Fruit fly (Drosophila melanogaster) whole organism, embryonic: ENCODE measurements around the gene D.
A peak's percentile ranks its signal among the peaks of the same experiment; 100 is the strongest.

Source experiments
- Atf-2 ChIP-seq: fragments of 200-800 bp; sonication (Bioruptor generic); optimal IDR thresholded peaks from 2 replicates; lab custom pipeline; 2016; ENCODE audit warnings: missing biosample characterization, missing genetic modification characterization
- CG10209 ChIP-seq: fragments of 200-800 bp; sonication (Bioruptor generic); optimal IDR thresholded peaks from 3 replicates; lab custom pipeline; 2017; ENCODE audit warnings: missing biosample characterization, mild to moderate bottlenecking, missing genetic modification characterization, missing genetic modification reagents
- CG10462 ChIP-seq: fragments of 200-800 bp; sonication (Bioruptor generic); optimal IDR thresholded peaks from 2 replicates; lab custom pipeline; 2016; ENCODE audit warnings: missing biosample characterization, missing genetic modification characterization
- CG10565 ChIP-seq: fragments of 200-800 bp; sonication (Bioruptor generic); optimal IDR thresholded peaks from 3 replicates; lab custom pipeline; 2016; ENCODE audit warnings: missing biosample characterization, mild to moderate bottlenecking, missing genetic modification characterization
- CG11247 ChIP-seq: fragments of 200-800 bp; sonication (Bioruptor generic); IDR thresholded peaks from 2 replicates; pipeline ENCODE4 v1.3.6; 2022; ENCODE audit warnings: missing biosample characterization, missing genetic modification characterization
- CG13775 ChIP-seq: fragments of 200-800 bp; sonication (Bioruptor generic); optimal IDR thresholded peaks from 3 replicates; lab custom pipeline; 2017; ENCODE audit warnings: missing biosample characterization, mild to moderate bottlenecking, missing genetic modification characterization
- CG14441 ChIP-seq: fragments of 200-800 bp; sonication (Bioruptor generic); IDR thresholded peaks from 2 replicates; pipeline ENCODE4 v1.3.6; 2022; ENCODE audit warnings: missing biosample characterization, missing genetic modification characterization
- CG15696 ChIP-seq: fragments of 200-800 bp; sonication (Bioruptor generic); optimal IDR thresholded peaks from 2 replicates; lab custom pipeline; 2019; ENCODE audit warnings: missing biosample characterization, mild to moderate bottlenecking, missing genetic modification characterization, moderate library complexity
- CG1603 ChIP-seq: fragments of 200-800 bp; sonication (Bioruptor generic); optimal IDR thresholded peaks from 2 replicates; lab custom pipeline; 2019; ENCODE audit warnings: missing biosample characterization, mild to moderate bottlenecking, missing genetic modification characterization, moderate library complexity
- CG17328 ChIP-seq: fragments of 200-800 bp; sonication (Bioruptor generic); IDR thresholded peaks from 2 replicates; pipeline ENCODE4 v1.3.6; 2022; ENCODE audit warnings: missing biosample characterization, missing genetic modification characterization
- CG1792 ChIP-seq: fragments of 200-800 bp; sonication (Bioruptor generic); optimal IDR thresholded peaks from 2 replicates; lab custom pipeline; 2016; ENCODE audit warnings: missing biosample characterization, missing genetic modification characterization
- CG3407 ChIP-seq: fragments of 200-800 bp; sonication (Bioruptor generic); optimal IDR thresholded peaks from 2 replicates; lab custom pipeline; 2018; ENCODE audit warnings: missing biosample characterization, mild to moderate bottlenecking, missing genetic modification characterization
- CG42726 ChIP-seq: fragments of 200-800 bp; sonication (Bioruptor generic); IDR thresholded peaks from 2 replicates; pipeline ENCODE4 v1.3.6; 2022; ENCODE audit warnings: missing biosample characterization, missing genetic modification characterization; ENCODE audit not compliant: partially characterized antibody
- CG4360 ChIP-seq: fragments of 200-800 bp; sonication (Bioruptor generic); IDR thresholded peaks from 2 replicates; pipeline ENCODE4 v1.3.6; 2022; ENCODE audit warnings: missing biosample characterization, missing genetic modification characterization
- CG4424 ChIP-seq: fragments of 200-800 bp; sonication (Bioruptor generic); optimal IDR thresholded peaks from 3 replicates; lab custom pipeline; 2016; ENCODE audit warnings: missing biosample characterization, missing genetic modification characterization
- CG4707 ChIP-seq: fragments of 200-800 bp; sonication (Bioruptor generic); optimal IDR thresholded peaks from 2 replicates; lab custom pipeline; 2018; ENCODE audit warnings: missing biosample characterization, mild to moderate bottlenecking, missing genetic modification characterization, moderate library complexity
- CG5245 ChIP-seq: fragments of 200-800 bp; sonication (Bioruptor generic); optimal IDR thresholded peaks from 3 replicates; lab custom pipeline; 2016; ENCODE audit warnings: missing biosample characterization, missing genetic modification characterization
- CG7745 ChIP-seq: fragments of 200-800 bp; sonication (Bioruptor generic); optimal IDR thresholded peaks from 2 replicates; lab custom pipeline; 2018; ENCODE audit warnings: missing biosample characterization, mild to moderate bottlenecking, missing genetic modification characterization, moderate library complexity
- CG9437 ChIP-seq: fragments of 200-800 bp; sonication (Bioruptor generic); optimal IDR thresholded peaks from 2 replicates; lab custom pipeline; 2018; ENCODE audit warnings: missing biosample characterization, mild to moderate bottlenecking, missing genetic modification characterization
- Dip3 ChIP-seq: fragments of 200-800 bp; sonication (Bioruptor generic); optimal IDR thresholded peaks from 3 replicates; lab custom pipeline; 2016; ENCODE audit warnings: missing biosample characterization, missing genetic modification characterization
- Fer3 ChIP-seq: fragments of 200-800 bp; sonication (Bioruptor generic); optimal IDR thresholded peaks from 2 replicates; lab custom pipeline; 2018; ENCODE audit warnings: missing biosample characterization, mild to moderate bottlenecking, missing genetic modification characterization, moderate library complexity
- HLH3B ChIP-seq: fragments of 200-800 bp; sonication (Bioruptor generic); IDR thresholded peaks from 2 replicates; pipeline ENCODE4 v1.3.6; 2022; ENCODE audit warnings: missing biosample characterization, missing genetic modification characterization
- Hmx ChIP-seq: fragments of 200-800 bp; sonication (Bioruptor generic); optimal IDR thresholded peaks from 2 replicates; lab custom pipeline; 2016; ENCODE audit warnings: missing biosample characterization, missing genetic modification characterization
- Jarid2 ChIP-seq: fragments of 200-800 bp; sonication (Bioruptor generic); optimal IDR thresholded peaks from 3 replicates; lab custom pipeline; 2017; ENCODE audit warnings: mild to moderate bottlenecking, missing biosample characterization, missing genetic modification reagents, missing genetic modification characterization
- Max ChIP-seq: fragments of 200-800 bp; sonication (Bioruptor generic); optimal IDR thresholded peaks from 2 replicates; lab custom pipeline; 2016; ENCODE audit warnings: missing biosample characterization, mild to moderate bottlenecking, missing genetic modification characterization
- Mrtf ChIP-seq: fragments of 200-800 bp; sonication (Bioruptor generic); IDR thresholded peaks from 3 replicates; pipeline ENCODE4 v1.3.6; 2022; ENCODE audit warnings: missing biosample characterization, missing genetic modification characterization
- Nf-YC ChIP-seq: fragments of 200-800 bp; optimal IDR thresholded peaks from 3 replicates; lab custom pipeline; 2019; ENCODE audit warnings: missing biosample characterization, mild to moderate bottlenecking, missing genetic modification characterization, moderate library complexity
- Poxn ChIP-seq: fragments of 200-800 bp; sonication (Bioruptor generic); IDR thresholded peaks from 2 replicates; pipeline ENCODE4 v1.3.6; 2022; ENCODE audit warnings: missing biosample characterization, missing genetic modification characterization
- Rx ChIP-seq: fragments of 200-800 bp; sonication (Bioruptor generic); IDR thresholded peaks from 2 replicates; pipeline ENCODE4 v1.3.6; 2022; ENCODE audit warnings: missing biosample characterization, missing genetic modification characterization
- Xbp1 ChIP-seq: fragments of 200-800 bp; sonication (Bioruptor generic); optimal IDR thresholded peaks from 3 replicates; lab custom pipeline; 2016; ENCODE audit warnings: missing biosample characterization, mild to moderate bottlenecking, missing genetic modification characterization
- ash1 ChIP-seq: fragments of 200-800 bp; sonication (Bioruptor generic); optimal IDR thresholded peaks from 2 replicates; lab custom pipeline; 2018; ENCODE audit warnings: missing biosample characterization, mild to moderate bottlenecking, missing genetic modification characterization
- fd3F ChIP-seq: fragments of 200-800 bp; sonication (Bioruptor generic); optimal IDR thresholded peaks from 2 replicates; lab custom pipeline; 2018; ENCODE audit warnings: missing biosample characterization, mild to moderate bottlenecking, missing genetic modification characterization, moderate library complexity
- gt ChIP-seq: fragments of 200-800 bp; sonication (Bioruptor generic); IDR thresholded peaks from 2 replicates; pipeline ENCODE4 v1.3.6; 2022; ENCODE audit warnings: missing biosample characterization, missing genetic modification characterization
- h ChIP-seq: fragments of >200 bp; optimal IDR thresholded peaks from 2 replicates; lab custom pipeline; 2017
- hbn ChIP-seq: fragments of 200-800 bp; sonication (Bioruptor generic); IDR thresholded peaks from 2 replicates; pipeline ENCODE4 v1.3.6; 2022; ENCODE audit warnings: missing biosample characterization, missing genetic modification characterization; ENCODE audit not compliant: partially characterized antibody
- hth ChIP-seq: fragments of >200 bp; optimal IDR thresholded peaks from 2 replicates; lab custom pipeline; 2017; ENCODE audit warnings: inconsistent platforms
- ind ChIP-seq: fragments of 200-800 bp; sonication (Bioruptor generic); optimal IDR thresholded peaks from 3 replicates; lab custom pipeline; 2016; ENCODE audit warnings: missing biosample characterization, missing genetic modification characterization
- inv ChIP-seq: fragments of 200-800 bp; sonication (Bioruptor generic); IDR thresholded peaks from 2 replicates; pipeline ENCODE4 v1.3.6; 2022; ENCODE audit warnings: missing biosample characterization, missing genetic modification characterization; ENCODE audit not compliant: partially characterized antibody
- jing ChIP-seq: fragments of 200-800 bp; sonication (Bioruptor generic); optimal IDR thresholded peaks from 2 replicates; lab custom pipeline; 2018; ENCODE audit warnings: missing biosample characterization, mild to moderate bottlenecking, missing genetic modification characterization
- jumu ChIP-seq: fragments of 200-800 bp; sonication (Bioruptor generic); optimal IDR thresholded peaks from 3 replicates; lab custom pipeline; 2016; ENCODE audit warnings: missing biosample characterization, missing genetic modification characterization
- mirr ChIP-seq: fragments of 200-800 bp; sonication (Bioruptor generic); optimal IDR thresholded peaks from 3 replicates; lab custom pipeline; 2018; ENCODE audit warnings: missing biosample characterization, mild to moderate bottlenecking, missing genetic modification characterization
- psq ChIP-seq: fragments of 200-800 bp; sonication (Bioruptor generic); optimal IDR thresholded peaks from 2 replicates; lab custom pipeline; 2017; ENCODE audit warnings: missing biosample characterization, missing genetic modification characterization
- pum ChIP-seq: fragments of 200-800 bp; sonication (Bioruptor generic); optimal IDR thresholded peaks from 2 replicates; lab custom pipeline; 2016; ENCODE audit warnings: missing biosample characterization, missing genetic modification characterization
- sc ChIP-seq, 3 experiments: fragments of >200 bp in 2 of 3; fragments of 200-800 bp in 1 of 3; sonication (Bioruptor generic) in 1 of 3; optimal IDR thresholded peaks; 2 replicates in 2 of 3; 3 replicates in 1 of 3; lab custom pipeline; 2017; ENCODE audit warnings: mild to moderate bottlenecking in 1 of 3, missing biosample characterization in 1 of 3, missing genetic modification characterization in 1 of 3, missing genetic modification reagents in 1 of 3
- scrt ChIP-seq: fragments of 200-800 bp; sonication (Bioruptor generic); optimal IDR thresholded peaks from 2 replicates; lab custom pipeline; 2018; ENCODE audit warnings: missing biosample characterization, mild to moderate bottlenecking, missing genetic modification characterization, moderate library complexity
- sens-2 ChIP-seq: fragments of 200-800 bp; sonication (Bioruptor generic); IDR thresholded peaks from 2 replicates; pipeline ENCODE4 v1.3.6; 2022; ENCODE audit warnings: missing biosample characterization, missing genetic modification characterization
- sisA ChIP-seq: fragments of 200-800 bp; sonication (Bioruptor generic); IDR thresholded peaks from 2 replicates; pipeline ENCODE4 v1.3.6; 2022; ENCODE audit warnings: missing biosample characterization, missing genetic modification characterization
- sob ChIP-seq: fragments of 200-800 bp; sonication (Bioruptor generic); IDR thresholded peaks from 2 replicates; pipeline ENCODE4 v1.3.6; 2022; ENCODE audit warnings: missing biosample characterization, missing genetic modification characterization
- ssp ChIP-seq: fragments of 200-800 bp; sonication (Bioruptor generic); IDR thresholded peaks from 2 replicates; pipeline ENCODE4 v1.3.6; 2022; ENCODE audit warnings: missing biosample characterization, missing genetic modification characterization
- tio ChIP-seq: fragments of 200-800 bp; sonication (Bioruptor generic); optimal IDR thresholded peaks from 2 replicates; lab custom pipeline; 2017; ENCODE audit warnings: missing biosample characterization, missing genetic modification characterization, inconsistent platforms
- tna ChIP-seq: fragments of 200-800 bp; sonication (Bioruptor generic); IDR thresholded peaks from 2 replicates; pipeline ENCODE4 v1.3.6; 2022; ENCODE audit warnings: missing biosample characterization, missing genetic modification characterization; ENCODE audit not compliant: partially characterized antibody
- zen ChIP-seq: fragments of 200-800 bp; sonication (Bioruptor generic); optimal IDR thresholded peaks from 3 replicates; lab custom pipeline; 2018; ENCODE audit warnings: missing biosample characterization, mild to moderate bottlenecking, missing genetic modification characterization, moderate library complexity

D gene

DNA sequence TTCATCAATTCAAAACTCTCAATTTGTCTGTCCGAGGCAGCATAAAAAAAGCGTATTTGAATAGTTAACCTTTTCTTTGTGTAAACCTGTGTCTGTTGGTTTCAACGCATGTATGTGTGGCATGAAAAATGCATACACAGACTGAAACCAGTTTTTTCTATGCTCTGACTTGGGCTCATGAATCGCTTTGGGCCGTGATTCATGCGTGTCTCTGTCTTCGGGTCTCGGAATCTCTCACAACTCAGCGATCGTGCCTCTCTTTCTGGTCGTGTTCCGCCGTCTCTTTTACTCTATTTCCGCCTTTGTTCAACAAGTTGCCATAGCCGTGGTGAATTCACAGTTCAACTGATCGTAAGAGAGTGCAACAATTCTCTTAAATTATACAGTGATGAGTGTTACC is 22.5 kb upstream of the D start (continued):
- TF ChIP-seq pum (GFP tag; lab: Kevin White, UChicago), result no peak
- TF ChIP-seq CG42726 (GFP tag; lab: Robert Waterston, UW), result no peak
- no peak for TF ChIP-seq fd3F (GFP tag; lab: Kevin White, UChicago)
- no peak for TF ChIP-seq h
- no peak for TF ChIP-seq Max (GFP tag; lab: Kevin White, UChicago)
- TF ChIP-seq Jarid2 (GFP tag; lab: Kevin White, UChicago), result peak; percentile 13
- no peak for TF ChIP-seq ash1 (GFP tag; lab: Kevin White, UChicago)
- no peak for TF ChIP-seq Rx (GFP tag; lab: Robert Waterston, UW)
- TF ChIP-seq Mrtf (GFP tag; lab: Robert Waterston, UW), result no peak
- peak; percentile 43; the same call in 1 of the 2 replicates for TF ChIP-seq inv (GFP tag; lab: Robert Waterston, UW)
- TF ChIP-seq sisA (GFP tag; lab: Robert Waterston, UW), result no peak
- TF ChIP-seq CG14441, result no peak
- no peak for TF ChIP-seq CG13775 (GFP tag; lab: Kevin White, UChicago)
- TF ChIP-seq CG5245 (GFP tag; lab: Kevin White, UChicago), result no peak
- TF ChIP-seq tio, result no peak
- peak; percentile 27; the same call in 1 of the 2 replicates for TF ChIP-seq CG17328 (GFP tag; lab: Robert Waterston, UW)
- no peak for TF ChIP-seq CG11247 (GFP tag; lab: Robert Waterston, UW)
- TF ChIP-seq scrt (GFP tag; lab: Kevin White, UChicago), result no peak
- TF ChIP-seq CG1792 (GFP tag; lab: Kevin White, UChicago), result no peak
- TF ChIP-seq CG10462 (GFP tag; lab: Kevin White, UChicago), result no peak
- no peak for TF ChIP-seq CG10209
- TF ChIP-seq Hmx, result no peak
- TF ChIP-seq sens-2 (GFP tag; lab: Robert Waterston, UW), result no peak
- no peak for TF ChIP-seq CG4424 (GFP tag; lab: Kevin White, UChicago)
- no peak for TF ChIP-seq CG15696 (tag; lab: Kevin White, UChicago)
- TF ChIP-seq CG3407, result no peak
- no peak for TF ChIP-seq Atf-2 (GFP tag; lab: Kevin White, UChicago)
- no peak for TF ChIP-seq psq (GFP tag; lab: Kevin White, UChicago)
- no peak for TF ChIP-seq Xbp1
- TF ChIP-seq Dip3 (GFP tag; lab: Kevin White, UChicago), result no peak
- TF ChIP-seq jing (GFP tag; lab: Kevin White, UChicago), result no peak
- TF ChIP-seq ind (GFP tag; lab: Kevin White, UChicago), result no peak
- no peak for TF ChIP-seq tna (GFP tag; lab: Robert Waterston, UW)
- TF ChIP-seq CG4707 (GFP tag; lab: Kevin White, UChicago), result no peak
- no peak for TF ChIP-seq Poxn (GFP tag; lab: Robert Waterston, UW)
- no peak for TF ChIP-seq sob (GFP tag; lab: Robert Waterston, UW)
- no peak for TF ChIP-seq Fer3 (tag; lab: Kevin White, UChicago)
- TF ChIP-seq gt, result no peak
- no peak for TF ChIP-seq CG9437 (GFP tag; lab: Kevin White, UChicago)
- TF ChIP-seq CG10565 (GFP tag; lab: Kevin White, UChicago), result no peak
- TF ChIP-seq Nf-YC, result peak; percentile 71
- TF ChIP-seq HLH3B, result no peak
- TF ChIP-seq hth, result no peak
- TF ChIP-seq sc (optimal IDR thresholded peaks at IDR 0.05; lab: Kevin White, UChicago), result no peak
- no peak for TF ChIP-seq sc (GFP tag; optimal IDR thresholded peaks at IDR 0.05; lab: Kevin White, UChicago)
- no peak for TF ChIP-seq CG1603
- no peak for TF ChIP-seq CG7745
- TF ChIP-seq CG4360 (GFP tag; lab: Robert Waterston, UW), result peak; percentile 7; the same call in 1 of the 2 replicates
- TF ChIP-seq hbn (GFP tag; lab: Robert Waterston, UW), result no peak
- TF ChIP-seq zen (tag; lab: Kevin White, UChicago), result no peak
- no peak for TF ChIP-seq jumu
- no peak for TF ChIP-seq ssp (GFP tag; lab: Robert Waterston, UW)
- peak; percentile 32 for TF ChIP-seq mirr (GFP tag; lab: Kevin White, UChicago)
